Worm (Caenorhabditis elegans) whole organism, L4 larva: Measurements from ENCODE around the gene asp-19.

ENCODE experiments used
- fkh-10 ChIP-seq: fragments of 150-350 bp; optimal IDR thresholded peaks from 2 replicates; lab custom pipeline; 2014; ENCODE audit warnings: missing biosample characterization, missing genetic modification reagents, missing genetic modification characterization
- hlh-30 ChIP-seq: sonication (generic microtip); optimal IDR thresholded peaks from 2 replicates; lab custom pipeline; 2017; ENCODE audit warnings: antibody characterized with exemption, mild to moderate bottlenecking, missing genetic modification characterization, missing compliant biosample characterization; ENCODE audit not compliant: insufficient read depth
- lin-39 ChIP-seq: fragments of 150-350 bp; optimal IDR thresholded peaks from 2 replicates; lab custom pipeline; 2014; ENCODE audit warnings: missing biosample characterization, missing genetic modification reagents, missing genetic modification characterization
- mdl-1 ChIP-seq, 2 experiments: fragments of 150-350 bp in 1 of 2; sonication (generic microtip) in 1 of 2; optimal IDR thresholded peaks; 2 replicates each; lab custom pipeline; 2014 to 2017; ENCODE audit warnings: missing biosample characterization in 2 of 2, missing genetic modification characterization in 2 of 2
- mep-1 ChIP-seq: fragments of 150-350 bp; sonication (generic microtip); optimal IDR thresholded peaks from 3 replicates; lab custom pipeline; 2014; ENCODE audit warnings: missing biosample characterization, missing genetic modification characterization

- no peak for TF ChIP-seq lin-39
- no peak for TF ChIP-seq mdl-1 (tag; optimal IDR thresholded peaks at IDR 0.05; lab: Kevin White, UChicago)
- TF ChIP-seq fkh-10 (GFP tag; lab: Kevin White, UChicago) = no peak
- TF ChIP-seq hlh-30 (tag; lab: Kevin White, UChicago) = no peak
- TF ChIP-seq mep-1 = no peak
These were observed 19.6 kb upstream of the asp-19 start, which contains the start of gene clec-252 for ce11 chrV:18748726-18749125.
